Fruit fly (Drosophila melanogaster) whole organism, embryonic: Measurements from ENCODE around the gene RPA3.
A peak's percentile ranks its signal among the peaks of the same experiment; 100 is the strongest.

Source experiments
- Ada2b ChIP-seq: fragments of 200-800 bp; sonication (Bioruptor generic); IDR thresholded peaks from 2 replicates; pipeline ENCODE4 v1.3.6; 2022; ENCODE audit warnings: missing biosample characterization, missing genetic modification characterization
- Adf1 ChIP-seq: fragments of 200-800 bp; sonication (Bioruptor generic); IDR thresholded peaks from 2 replicates; pipeline ENCODE4 v1.3.6; 2022; ENCODE audit warnings: missing biosample characterization, missing genetic modification characterization
- Aef1 ChIP-seq: fragments of 200-800 bp; sonication (Bioruptor generic); IDR thresholded peaks from 3 replicates; pipeline ENCODE4 v1.3.6; 2022; ENCODE audit warnings: missing biosample characterization, missing genetic modification characterization
- Atf-2 ChIP-seq: fragments of 200-800 bp; sonication (Bioruptor generic); optimal IDR thresholded peaks from 2 replicates; lab custom pipeline; 2016; ENCODE audit warnings: missing biosample characterization, missing genetic modification characterization
- C15 ChIP-seq: fragments of 200-800 bp; sonication (Bioruptor generic); IDR thresholded peaks from 3 replicates; pipeline ENCODE4 v1.3.6; 2022; ENCODE audit warnings: missing biosample characterization, missing genetic modification characterization
- CG10267 ChIP-seq: fragments of 200-800 bp; sonication (Bioruptor generic); optimal IDR thresholded peaks from 2 replicates; lab custom pipeline; 2018; ENCODE audit warnings: missing biosample characterization, mild to moderate bottlenecking, missing genetic modification characterization, moderate library complexity
- CG11504 ChIP-seq: fragments of 200-800 bp; sonication (Bioruptor generic); optimal IDR thresholded peaks from 3 replicates; lab custom pipeline; 2019; ENCODE audit warnings: missing biosample characterization, mild to moderate bottlenecking, missing genetic modification characterization, moderate library complexity
- CG12071 ChIP-seq: fragments of 200-800 bp; sonication (Bioruptor generic); optimal IDR thresholded peaks from 3 replicates; lab custom pipeline; 2018; ENCODE audit warnings: missing biosample characterization, mild to moderate bottlenecking, missing genetic modification characterization
- CG12744 ChIP-seq: fragments of 200-800 bp; sonication (Bioruptor generic); optimal IDR thresholded peaks from 2 replicates; lab custom pipeline; 2016; ENCODE audit warnings: missing biosample characterization, missing genetic modification characterization
- CG1647 ChIP-seq: fragments of 200-800 bp; sonication (Bioruptor generic); optimal IDR thresholded peaks from 3 replicates; lab custom pipeline; 2016; ENCODE audit warnings: missing biosample characterization, missing genetic modification characterization
- CG17359 ChIP-seq: fragments of 200-800 bp; sonication (Bioruptor generic); optimal IDR thresholded peaks from 3 replicates; lab custom pipeline; 2018; ENCODE audit warnings: missing biosample characterization, mild to moderate bottlenecking, missing genetic modification characterization, moderate library complexity
- CG1792 ChIP-seq: fragments of 200-800 bp; sonication (Bioruptor generic); optimal IDR thresholded peaks from 2 replicates; lab custom pipeline; 2016; ENCODE audit warnings: missing biosample characterization, missing genetic modification characterization
- CG18262 ChIP-seq: fragments of 200-800 bp; optimal IDR thresholded peaks from 3 replicates; lab custom pipeline; 2019; ENCODE audit warnings: missing biosample characterization, mild to moderate bottlenecking, missing genetic modification characterization, moderate library complexity
- CG30403 ChIP-seq: fragments of 200-800 bp; sonication (Bioruptor generic); optimal IDR thresholded peaks from 3 replicates; lab custom pipeline; 2016; ENCODE audit warnings: missing biosample characterization, missing genetic modification characterization
- CG31441 ChIP-seq: fragments of 200-800 bp; sonication (Bioruptor generic); IDR thresholded peaks from 2 replicates; pipeline ENCODE4 v1.3.6; 2022; ENCODE audit warnings: missing biosample characterization, missing genetic modification characterization
- CG4404 ChIP-seq: fragments of 200-800 bp; sonication (Bioruptor generic); IDR thresholded peaks from 2 replicates; pipeline ENCODE4 v1.3.6; 2022; ENCODE audit warnings: missing biosample characterization, missing genetic modification characterization
- CG7372 ChIP-seq: fragments of 200-800 bp; sonication (Bioruptor generic); IDR thresholded peaks from 2 replicates; pipeline ENCODE4 v1.3.6; 2022; ENCODE audit warnings: missing biosample characterization, missing genetic modification characterization
- CG7928 ChIP-seq: fragments of 200-800 bp; sonication (Bioruptor generic); optimal IDR thresholded peaks from 2 replicates; lab custom pipeline; 2017; ENCODE audit warnings: missing biosample characterization, mild to moderate bottlenecking, missing genetic modification characterization
- CG8089 ChIP-seq: fragments of 200-800 bp; sonication (Bioruptor generic); optimal IDR thresholded peaks from 3 replicates; lab custom pipeline; 2016; ENCODE audit warnings: missing biosample characterization, missing genetic modification characterization
- CG8478 ChIP-seq: fragments of >200 bp; optimal IDR thresholded peaks from 2 replicates; lab custom pipeline; 2018
- CG9437 ChIP-seq: fragments of 200-800 bp; sonication (Bioruptor generic); optimal IDR thresholded peaks from 2 replicates; lab custom pipeline; 2018; ENCODE audit warnings: missing biosample characterization, mild to moderate bottlenecking, missing genetic modification characterization
- Chrac-16 ChIP-seq: fragments of 200-800 bp; sonication (Bioruptor generic); optimal IDR thresholded peaks from 3 replicates; lab custom pipeline; 2016; ENCODE audit warnings: missing biosample characterization, missing genetic modification characterization
- CoRest ChIP-seq: fragments of 200-800 bp; sonication (Bioruptor generic); optimal IDR thresholded peaks from 3 replicates; lab custom pipeline; 2018; ENCODE audit warnings: missing biosample characterization, mild to moderate bottlenecking, missing genetic modification characterization, moderate library complexity
- Dad ChIP-seq: fragments of 200-800 bp; sonication (Bioruptor generic); optimal IDR thresholded peaks from 3 replicates; lab custom pipeline; 2016; ENCODE audit warnings: missing biosample characterization, missing genetic modification characterization
- Dek ChIP-seq: fragments of 200-800 bp; sonication (Bioruptor generic); optimal IDR thresholded peaks from 3 replicates; lab custom pipeline; 2019; ENCODE audit warnings: missing biosample characterization, mild to moderate bottlenecking, missing genetic modification characterization, moderate library complexity
- Dll ChIP-seq: fragments of 200-800 bp; sonication (Bioruptor generic); IDR thresholded peaks from 4 replicates; pipeline ENCODE4 v1.3.6; 2022; ENCODE audit warnings: missing biosample characterization, missing genetic modification characterization; ENCODE audit not compliant: partially characterized antibody
- Doc3 ChIP-seq: fragments of 200-800 bp; sonication (Bioruptor generic); IDR thresholded peaks from 3 replicates; pipeline ENCODE4 v1.3.6; 2022; ENCODE audit warnings: missing biosample characterization, missing genetic modification characterization; ENCODE audit not compliant: partially characterized antibody
- E2f2 ChIP-seq: fragments of 200-800 bp; sonication (Bioruptor generic); IDR thresholded peaks from 2 replicates; pipeline ENCODE4 v1.3.6; 2022; ENCODE audit warnings: missing biosample characterization, missing genetic modification characterization
- Fer2 ChIP-seq: fragments of 200-800 bp; sonication (Bioruptor generic); optimal IDR thresholded peaks from 2 replicates; lab custom pipeline; 2018; ENCODE audit warnings: missing biosample characterization, mild to moderate bottlenecking, missing genetic modification characterization, moderate library complexity
- H15 ChIP-seq: fragments of 200-800 bp; sonication (Bioruptor generic); IDR thresholded peaks from 3 replicates; pipeline ENCODE4 v1.3.6; 2022; ENCODE audit warnings: missing biosample characterization, missing genetic modification characterization
- HLH3B ChIP-seq: fragments of 200-800 bp; sonication (Bioruptor generic); IDR thresholded peaks from 2 replicates; pipeline ENCODE4 v1.3.6; 2022; ENCODE audit warnings: missing biosample characterization, missing genetic modification characterization
- HLH4C ChIP-seq: fragments of 200-800 bp; sonication (Bioruptor generic); IDR thresholded peaks from 3 replicates; pipeline ENCODE4 v1.3.6; 2022; ENCODE audit warnings: missing biosample characterization, missing genetic modification characterization; ENCODE audit not compliant: partially characterized antibody
- Hand ChIP-seq: fragments of 200-800 bp; sonication (Bioruptor generic); optimal IDR thresholded peaks from 2 replicates; lab custom pipeline; 2017; ENCODE audit warnings: mild to moderate bottlenecking, missing biosample characterization, missing genetic modification reagents, missing genetic modification characterization
- Med ChIP-seq: fragments of 200-800 bp; sonication (Bioruptor generic); peaks from one replicate; lab custom pipeline; 2016; ENCODE audit warnings: missing biosample characterization, missing genetic modification characterization, mild to moderate bottlenecking, inconsistent platforms, moderate library complexity
- Meics ChIP-seq: fragments of 200-800 bp; sonication (Bioruptor generic); optimal IDR thresholded peaks from 2 replicates; lab custom pipeline; 2017; ENCODE audit warnings: missing biosample characterization, mild to moderate bottlenecking, missing genetic modification characterization
- Poxn ChIP-seq: fragments of 200-800 bp; sonication (Bioruptor generic); IDR thresholded peaks from 2 replicates; pipeline ENCODE4 v1.3.6; 2022; ENCODE audit warnings: missing biosample characterization, missing genetic modification characterization
- Scr ChIP-seq: fragments of 200-800 bp; sonication (Bioruptor generic); IDR thresholded peaks from 2 replicates; pipeline ENCODE4 v1.3.6; 2022; ENCODE audit warnings: missing biosample characterization, missing genetic modification characterization; ENCODE audit not compliant: partially characterized antibody
- Sox100B ChIP-seq: fragments of 200-800 bp; sonication (Bioruptor generic); optimal IDR thresholded peaks from 3 replicates; lab custom pipeline; 2018; ENCODE audit warnings: missing biosample characterization, mild to moderate bottlenecking, missing genetic modification characterization
- Stat92E ChIP-seq, 3 experiments: fragments of >200 bp in 2 of 3; fragments of 200-800 bp in 1 of 3; sonication (Bioruptor generic) in 1 of 3; optimal IDR thresholded peaks; 2 replicates each; lab custom pipeline; 2017 to 2019; ENCODE audit warnings: missing biosample characterization in 3 of 3, missing genetic modification characterization in 3 of 3, mild to moderate bottlenecking in 1 of 3, moderate library complexity in 1 of 3
- br ChIP-seq: fragments of >200 bp; optimal IDR thresholded peaks from 2 replicates; lab custom pipeline; 2017
- cg ChIP-seq: fragments of 200-800 bp; sonication (Bioruptor generic); optimal IDR thresholded peaks from 3 replicates; lab custom pipeline; 2019; ENCODE audit warnings: missing biosample characterization, mild to moderate bottlenecking, missing genetic modification characterization, moderate library complexity
- hth ChIP-seq: fragments of >200 bp; optimal IDR thresholded peaks from 2 replicates; lab custom pipeline; 2017; ENCODE audit warnings: inconsistent platforms
- kah ChIP-seq: fragments of 200-800 bp; sonication (Bioruptor generic); optimal IDR thresholded peaks from 2 replicates; lab custom pipeline; 2018; ENCODE audit warnings: missing biosample characterization, mild to moderate bottlenecking, missing genetic modification characterization
- maf-S ChIP-seq: fragments of 200-800 bp; sonication (Bioruptor generic); optimal IDR thresholded peaks from 2 replicates; lab custom pipeline; 2016; ENCODE audit warnings: missing biosample characterization, missing genetic modification characterization
- mld ChIP-seq: fragments of 200-800 bp; sonication (Bioruptor generic); IDR thresholded peaks from 3 replicates; pipeline ENCODE4 v1.3.6; 2022; ENCODE audit warnings: missing biosample characterization, missing genetic modification characterization; ENCODE audit not compliant: partially characterized antibody
- pzg ChIP-seq: fragments of 200-800 bp; sonication (Bioruptor generic); optimal IDR thresholded peaks from 3 replicates; lab custom pipeline; 2018; ENCODE audit warnings: missing biosample characterization, mild to moderate bottlenecking, missing genetic modification characterization, moderate library complexity
- ranshi ChIP-seq: fragments of 200-800 bp; sonication (Bioruptor generic); IDR thresholded peaks from 2 replicates; pipeline ENCODE4 v1.3.6; 2022; ENCODE audit warnings: missing biosample characterization, missing genetic modification characterization
- sd ChIP-seq: fragments of 200-800 bp; sonication (Bioruptor generic); optimal IDR thresholded peaks from 3 replicates; lab custom pipeline; 2018; ENCODE audit warnings: missing biosample characterization, mild to moderate bottlenecking, missing genetic modification characterization, moderate library complexity
- sim ChIP-seq: fragments of 200-800 bp; sonication (Bioruptor generic); IDR thresholded peaks from 2 replicates; pipeline ENCODE4 v1.3.6; 2022; ENCODE audit warnings: missing biosample characterization, missing genetic modification characterization
- vvl ChIP-seq: fragments of 200-800 bp; sonication (Bioruptor generic); IDR thresholded peaks from 2 replicates; pipeline ENCODE4 v1.3.6; 2022; ENCODE audit warnings: missing biosample characterization, missing genetic modification characterization

The RPA3 gene

DNA sequence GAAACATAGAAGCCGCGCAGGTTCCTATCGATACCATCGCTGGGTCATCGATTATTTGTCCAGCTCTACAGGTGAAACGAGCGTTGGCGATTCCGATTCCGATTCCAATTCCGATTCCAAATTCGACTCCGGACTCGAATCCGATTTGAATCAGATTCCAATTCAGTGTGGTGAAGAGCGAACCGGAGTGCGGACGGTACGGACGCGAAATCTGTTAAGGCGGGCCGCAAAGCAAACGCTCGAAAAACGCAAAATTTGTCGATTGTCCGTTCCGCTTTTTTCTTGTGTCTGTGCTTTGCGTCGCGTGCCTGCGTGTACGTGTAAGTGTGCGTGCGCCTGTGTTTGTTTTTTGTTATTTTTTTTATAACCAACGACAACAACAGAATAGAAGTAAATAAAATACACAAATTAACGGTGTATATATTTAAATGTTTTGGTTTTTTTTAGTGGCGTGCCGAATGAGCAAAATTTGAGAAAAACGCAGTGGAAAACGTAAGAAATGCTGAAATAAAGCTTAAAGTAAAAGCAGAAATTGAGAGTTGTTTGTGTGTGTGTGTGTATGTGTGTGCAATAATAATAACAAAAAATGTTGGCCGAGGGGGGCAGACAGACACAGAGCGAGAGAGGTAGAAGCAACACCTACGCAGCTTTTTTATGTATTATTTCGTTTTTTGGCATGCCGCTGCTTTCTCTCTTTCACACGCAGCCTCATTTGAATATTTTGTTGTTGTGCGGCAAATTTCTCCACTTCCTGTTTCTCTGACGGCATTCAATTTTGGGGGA is 6.4 kb upstream of the RPA3 start, which contains the start of gene Ptp10D (continued):
- no peak for TF ChIP-seq CG18262
- TF ChIP-seq Fer2, result no peak
- no peak for TF ChIP-seq hth (lab: Kevin White, UChicago)
- no peak; the same call in none of the 2 replicates for TF ChIP-seq E2f2 (GFP tag; lab: Robert Waterston, UW)
- peak; percentile 89 for TF ChIP-seq mld (GFP tag; lab: Robert Waterston, UW)
- no peak for TF ChIP-seq CG12744
- TF ChIP-seq Chrac-16 (GFP tag; lab: Kevin White, UChicago), result no peak
- no peak for TF ChIP-seq CG12071
- TF ChIP-seq CG31441 (GFP tag; lab: Robert Waterston, UW), result no peak
- no peak for TF ChIP-seq CG17359
- no peak for TF ChIP-seq H15 (GFP tag; lab: Robert Waterston, UW)
- peak; percentile 72; the same call in 2 of the 3 replicates for TF ChIP-seq Doc3 (GFP tag; lab: Robert Waterston, UW)
- TF ChIP-seq sd (tag; lab: Kevin White, UChicago), result peak; percentile 58
- no peak for TF ChIP-seq C15 (GFP tag; lab: Robert Waterston, UW)
- TF ChIP-seq Atf-2 (GFP tag; lab: Kevin White, UChicago), result no peak
- TF ChIP-seq HLH3B, result no peak
- TF ChIP-seq CG8089, result no peak
- TF ChIP-seq Hand (GFP tag; lab: Kevin White, UChicago), result peak; percentile 42
- no peak for TF ChIP-seq br (lab: Kevin White, UChicago)
- no peak for TF ChIP-seq kah (GFP tag; lab: Kevin White, UChicago)
- no peak for TF ChIP-seq CG7928 (GFP tag; lab: Kevin White, UChicago)
- TF ChIP-seq CG30403 (GFP tag; lab: Kevin White, UChicago), result no peak
- TF ChIP-seq Dll, result peak; percentile 83; the same call in 3 of the 4 replicates
- TF ChIP-seq cg, result peak; percentile 86
- TF ChIP-seq CoRest, result no peak
- TF ChIP-seq CG1647 (GFP tag; lab: Kevin White, UChicago), result no peak
- peak; percentile 87 for TF ChIP-seq Scr (GFP tag; lab: Robert Waterston, UW)
- peak; percentile 19 for TF ChIP-seq Dek (tag; lab: Kevin White, UChicago)
- peak; percentile 78 for TF ChIP-seq pzg (GFP tag; lab: Kevin White, UChicago)
- no peak for TF ChIP-seq maf-S (GFP tag; lab: Kevin White, UChicago)
- 0 out of 2 replicates have a peak, but pooled peaks have one; percentile 29 for TF ChIP-seq Adf1 (GFP tag; lab: Robert Waterston, UW)
- TF ChIP-seq Med (GFP tag; lab: Kevin White, UChicago), result peak; percentile 91
- TF ChIP-seq CG9437 (GFP tag; lab: Kevin White, UChicago), result peak; percentile 9
- TF ChIP-seq CG11504 (tag; lab: Kevin White, UChicago), result no peak
- no peak for TF ChIP-seq Sox100B (GFP tag; lab: Kevin White, UChicago)
- TF ChIP-seq vvl (GFP tag; lab: Robert Waterston, UW), result peak; percentile 51
- TF ChIP-seq ranshi (GFP tag; lab: Robert Waterston, UW), result peak; percentile 23; the same call in 1 of the 2 replicates
- TF ChIP-seq CG7372, result no peak
- peak in 1 of 3 experiments; percentile 16 for TF ChIP-seq Stat92E (GFP tag; optimal IDR thresholded peaks at IDR 0.05; lab: Kevin White, UChicago)
- TF ChIP-seq Poxn (GFP tag; lab: Robert Waterston, UW), result no peak
- no peak for TF ChIP-seq CG10267 (tag; lab: Kevin White, UChicago)
- no peak for TF ChIP-seq Meics (GFP tag; lab: Kevin White, UChicago)
- TF ChIP-seq CG8478, result no peak
- TF ChIP-seq CG1792, result no peak
- TF ChIP-seq Dad (GFP tag; lab: Kevin White, UChicago), result no peak
- TF ChIP-seq HLH4C (GFP tag; lab: Robert Waterston, UW), result peak; percentile 85
- no peak for TF ChIP-seq Aef1 (GFP tag; lab: Robert Waterston, UW)
- no peak for TF ChIP-seq CG4404 (GFP tag; lab: Robert Waterston, UW)
- TF ChIP-seq Ada2b (GFP tag; lab: Robert Waterston, UW), result no peak
- 0 out of 2 replicates have a peak, but pooled peaks have one; percentile 47 for TF ChIP-seq sim
